Worm (Caenorhabditis elegans) whole organism, early embryonic: ENCODE measurements around the gene R08F11.4.

Experiments used
- aly-1 ChIP-seq: sonication (generic microtip); optimal IDR thresholded peaks from 2 replicates; lab custom pipeline; 2016; ENCODE audit warnings: missing genetic modification characterization, missing compliant biosample characterization
- ama-1 ChIP-seq: fragments of 150-350 bp; optimal IDR thresholded peaks from 2 replicates; lab custom pipeline; 2014
- ceh-13 ChIP-seq: fragments of 200-800 bp; sonication (Bioruptor generic); optimal IDR thresholded peaks from 2 replicates; lab custom pipeline; 2018; ENCODE audit warnings: mild to moderate bottlenecking, missing genetic modification characterization, missing compliant biosample characterization
- sea-1 ChIP-seq: fragments of 200-800 bp; sonication (Bioruptor generic); conservative IDR thresholded peaks from 2 replicates; pipeline ENCODE4 v1.3.6; 2022; ENCODE audit warnings: missing genetic modification characterization, missing compliant biosample characterization

DNA sequence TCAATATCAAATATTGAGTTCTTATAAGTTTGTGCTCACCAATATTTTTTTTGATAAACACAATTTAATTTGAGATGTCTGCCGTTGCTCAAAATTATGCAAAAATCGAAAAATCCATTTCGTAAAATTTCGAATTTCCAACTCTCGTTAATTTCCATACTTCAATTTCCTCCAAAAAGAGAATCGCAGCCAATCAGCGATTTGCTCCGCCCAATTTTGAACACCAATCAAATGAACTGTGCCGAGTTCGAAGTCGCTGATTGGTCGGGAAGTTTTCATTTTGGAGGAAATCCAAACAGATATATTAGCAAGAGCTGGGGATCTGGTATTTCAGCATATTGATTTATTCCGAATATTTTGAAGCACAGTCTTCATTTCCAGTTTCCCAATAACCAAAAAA, 2.5 kb upstream of the R08F11.4 start:
- TF ChIP-seq ceh-13 (GFP tag; lab: Kevin White, UChicago) (no peak), ama-1 (lab: Kevin White, UChicago) (no peak), aly-1 (tag; lab: Kevin White, UChicago) (no peak), sea-1 (GFP tag; lab: Robert Waterston, UW) (no peak)
